Fruit fly (Drosophila melanogaster): ENCODE data around the gene Scsalpha1.

- TF ChIP-seq pad (GFP tag; optimal IDR thresholded peaks at IDR 0.05) (no peak), CG14711 (tag; optimal IDR thresholded peaks at IDR 0.05) (no peak), CG1620 (GFP tag; optimal IDR thresholded peaks at IDR 0.05) (no peak), Hr96 (GFP tag; optimal IDR thresholded peaks at IDR 0.05) (no peak), bab1 (GFP tag; optimal IDR thresholded peaks at IDR 0.05) (no peak), toe (GFP tag; optimal IDR thresholded peaks at IDR 0.05) (no peak), CG12768 (GFP tag; optimal IDR thresholded peaks at IDR 0.05) (no peak), Crg-1 (GFP tag; optimal IDR thresholded peaks at IDR 0.05) (no peak), kay (GFP tag; ENCODE audit: borderline replicate concordance) (no peak), cnc (optimal IDR thresholded peaks at IDR 0.05) (no peak), CG11617 (GFP tag; optimal IDR thresholded peaks at IDR 0.05) (no peak), CG7045 (GFP tag; optimal IDR thresholded peaks at IDR 0.05) (no peak)
Measured at dm6 chr3L:3850477-3850876, 36.5 kb downstream of the Scsalpha1 start.
